Fruit fly (Drosophila melanogaster) whole organism, prepupa: ENCODE measurements around the gene CG7275.
A peak's percentile ranks its signal among the peaks of the same experiment; 100 is the strongest.

Source experiments
- Blimp-1 ChIP-seq: fragments of 200-800 bp; sonication (Bioruptor generic); optimal IDR thresholded peaks from 3 replicates; lab custom pipeline; 2017; ENCODE audit warnings: missing biosample characterization, missing genetic modification characterization, mild to moderate bottlenecking, moderate library complexity, missing genetic modification reagents
- CG10631 ChIP-seq: fragments of 200-800 bp; sonication (Bioruptor generic); optimal IDR thresholded peaks from 2 replicates; lab custom pipeline; 2016; ENCODE audit warnings: missing biosample characterization, missing genetic modification characterization
- CG10669 ChIP-seq: fragments of 200-800 bp; sonication (Bioruptor generic); optimal IDR thresholded peaks from 3 replicates; lab custom pipeline; 2018; ENCODE audit warnings: missing biosample characterization, mild to moderate bottlenecking, missing genetic modification characterization, moderate library complexity
- CG11294 ChIP-seq: fragments of 200-800 bp; sonication (Bioruptor generic); IDR thresholded peaks from 2 replicates; pipeline ENCODE4 v1.3.6; 2022; ENCODE audit warnings: missing biosample characterization, missing genetic modification characterization
- CG15336 ChIP-seq: fragments of 200-800 bp; sonication (Bioruptor generic); IDR thresholded peaks from 2 replicates; pipeline ENCODE4 v1.3.6; 2022; ENCODE audit warnings: missing biosample characterization, missing genetic modification characterization
- CG1621 ChIP-seq: fragments of 200-800 bp; sonication (Bioruptor generic); optimal IDR thresholded peaks from 3 replicates; lab custom pipeline; 2018; ENCODE audit warnings: missing biosample characterization, mild to moderate bottlenecking, missing genetic modification characterization
- CG16779 ChIP-seq: fragments of 200-800 bp; sonication (Bioruptor generic); optimal IDR thresholded peaks from 3 replicates; lab custom pipeline; 2017; ENCODE audit warnings: missing biosample characterization, mild to moderate bottlenecking, missing genetic modification characterization
- CG3032 ChIP-seq: fragments of 200-800 bp; optimal IDR thresholded peaks from 2 replicates; lab custom pipeline; 2019; ENCODE audit warnings: missing biosample characterization, mild to moderate bottlenecking, missing genetic modification characterization, moderate library complexity
- CG31627 ChIP-seq: fragments of 200-800 bp; sonication (Bioruptor generic); optimal IDR thresholded peaks from 3 replicates; lab custom pipeline; 2016; ENCODE audit warnings: missing biosample characterization, missing genetic modification characterization
- CG3919 ChIP-seq: fragments of 200-800 bp; sonication (Bioruptor generic); optimal IDR thresholded peaks from 3 replicates; lab custom pipeline; 2016; ENCODE audit warnings: missing biosample characterization, missing genetic modification characterization
- CG6163 ChIP-seq: fragments of 200-800 bp; sonication (Bioruptor generic); IDR thresholded peaks from 3 replicates; pipeline ENCODE4 v1.3.6; 2022; ENCODE audit warnings: missing biosample characterization, missing genetic modification characterization
- CG6276 ChIP-seq: fragments of 200-800 bp; sonication (Bioruptor generic); optimal IDR thresholded peaks from 2 replicates; lab custom pipeline; 2017; ENCODE audit warnings: missing biosample characterization, mild to moderate bottlenecking, missing genetic modification characterization
- CG6792 ChIP-seq: fragments of 200-800 bp; sonication (Bioruptor generic); optimal IDR thresholded peaks from 3 replicates; lab custom pipeline; 2016; ENCODE audit warnings: missing biosample characterization, missing genetic modification characterization
- CG6808 ChIP-seq: fragments of 200-800 bp; sonication (Bioruptor generic); optimal IDR thresholded peaks from 3 replicates; lab custom pipeline; 2017; ENCODE audit warnings: missing biosample characterization, missing genetic modification characterization, mild to moderate bottlenecking, moderate library complexity, missing genetic modification reagents
- CG7368 ChIP-seq: fragments of 200-800 bp; sonication (Bioruptor generic); optimal IDR thresholded peaks from 3 replicates; lab custom pipeline; 2016; ENCODE audit warnings: missing biosample characterization, missing genetic modification characterization
- CG8632 ChIP-seq: fragments of 200-800 bp; sonication (Bioruptor generic); optimal IDR thresholded peaks from 3 replicates; lab custom pipeline; 2016; ENCODE audit warnings: missing biosample characterization, missing genetic modification characterization
- CG9139 ChIP-seq: fragments of 200-800 bp; sonication (Bioruptor generic); optimal IDR thresholded peaks from 3 replicates; lab custom pipeline; 2017; ENCODE audit warnings: missing biosample characterization, mild to moderate bottlenecking, missing genetic modification characterization
- Eip75B ChIP-seq: fragments of 200-800 bp; sonication (Bioruptor generic); optimal IDR thresholded peaks from 3 replicates; lab custom pipeline; 2016; ENCODE audit warnings: missing biosample characterization, missing genetic modification characterization
- Eip78C ChIP-seq: fragments of 200-800 bp; sonication (Bioruptor generic); peaks from one replicate; lab custom pipeline; 2016; ENCODE audit warnings: missing biosample characterization, missing genetic modification characterization
- Eip93F ChIP-seq: fragments of 200-800 bp; sonication (Bioruptor generic); optimal IDR thresholded peaks from 2 replicates; lab custom pipeline; 2016; ENCODE audit warnings: missing biosample characterization, mild to moderate bottlenecking, missing genetic modification characterization
- Ets21C ChIP-seq: fragments of 200-800 bp; sonication (Bioruptor generic); optimal IDR thresholded peaks from 3 replicates; lab custom pipeline; 2016; ENCODE audit warnings: missing biosample characterization, missing genetic modification characterization
- Hr39 ChIP-seq: fragments of 200-800 bp; sonication (Bioruptor generic); optimal IDR thresholded peaks from 2 replicates; lab custom pipeline; 2016; ENCODE audit warnings: missing biosample characterization, missing genetic modification characterization
- Met ChIP-seq: fragments of 200-800 bp; sonication (Bioruptor generic); optimal IDR thresholded peaks from 3 replicates; lab custom pipeline; 2016; ENCODE audit warnings: missing biosample characterization, missing genetic modification characterization
- OdsH ChIP-seq: fragments of 200-800 bp; sonication (Bioruptor generic); optimal IDR thresholded peaks from 3 replicates; lab custom pipeline; 2016; ENCODE audit warnings: missing biosample characterization, missing genetic modification characterization
- Smox ChIP-seq: fragments of 200-800 bp; sonication (Bioruptor generic); optimal IDR thresholded peaks from 3 replicates; lab custom pipeline; 2016; ENCODE audit warnings: missing biosample characterization, missing genetic modification characterization
- Sox14 ChIP-seq: fragments of 200-800 bp; sonication (Bioruptor generic); optimal IDR thresholded peaks from 3 replicates; lab custom pipeline; 2016; ENCODE audit warnings: missing biosample characterization, missing genetic modification characterization
- acj6 ChIP-seq: fragments of 200-800 bp; sonication (Bioruptor generic); optimal IDR thresholded peaks from 3 replicates; lab custom pipeline; 2016; ENCODE audit warnings: missing biosample characterization, missing genetic modification characterization
- eg ChIP-seq: fragments of 200-800 bp; sonication (Bioruptor generic); IDR thresholded peaks from 3 replicates; pipeline ENCODE4 v1.3.6; 2022; ENCODE audit warnings: missing biosample characterization, missing genetic modification characterization
- fd59A ChIP-seq: fragments of 200-800 bp; sonication (Bioruptor generic); optimal IDR thresholded peaks from 2 replicates; lab custom pipeline; 2017; ENCODE audit warnings: missing biosample characterization, mild to moderate bottlenecking, missing genetic modification characterization, missing genetic modification reagents
- fkh ChIP-seq: fragments of 200-800 bp; sonication (Bioruptor generic); optimal IDR thresholded peaks from 3 replicates; lab custom pipeline; 2017; ENCODE audit warnings: missing biosample characterization, mild to moderate bottlenecking, missing genetic modification characterization, moderate library complexity
- salr ChIP-seq, 2 experiments: fragments of 200-800 bp; sonication (Bioruptor generic); optimal IDR thresholded peaks; 3 replicates each; lab custom pipeline; 2016 to 2018; ENCODE audit warnings: missing biosample characterization in 2 of 2, missing genetic modification characterization in 2 of 2, mild to moderate bottlenecking in 1 of 2
- spab ChIP-seq: fragments of 200-800 bp; sonication (Bioruptor generic); optimal IDR thresholded peaks from 2 replicates; lab custom pipeline; 2017; ENCODE audit warnings: missing biosample characterization, mild to moderate bottlenecking, missing genetic modification characterization, missing genetic modification reagents
- svp ChIP-seq: fragments of 200-800 bp; sonication (Bioruptor generic); peaks from one replicate; lab custom pipeline; 2016; ENCODE audit warnings: missing biosample characterization, missing genetic modification characterization
- topi ChIP-seq: fragments of 200-800 bp; sonication (Bioruptor generic); optimal IDR thresholded peaks from 3 replicates; lab custom pipeline; 2016; ENCODE audit warnings: missing biosample characterization, missing genetic modification characterization
- vri ChIP-seq: fragments of 200-800 bp; sonication (Bioruptor generic); optimal IDR thresholded peaks from 3 replicates; lab custom pipeline; 2016; ENCODE audit warnings: missing biosample characterization, mild to moderate bottlenecking, missing genetic modification characterization

Gene CG7275

DNA sequence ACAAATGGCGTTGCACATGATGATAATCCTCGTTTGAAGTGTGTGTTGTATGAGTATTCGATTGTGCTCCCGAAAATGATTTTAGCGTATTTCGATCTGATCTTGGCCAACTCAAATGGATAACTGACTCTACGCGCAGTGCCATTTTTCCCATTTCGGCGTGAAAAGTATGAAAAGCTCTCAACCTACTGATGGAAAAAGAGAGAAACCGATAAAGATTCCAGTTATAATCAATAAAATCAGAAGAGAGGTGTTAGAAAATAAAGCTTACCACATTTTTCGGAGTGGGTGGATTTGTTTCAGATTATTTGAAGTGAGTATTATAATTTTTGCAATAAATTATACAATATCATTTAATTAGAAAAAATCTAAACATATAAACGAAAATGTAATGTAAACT, 20.7 kb downstream of the CG7275 start, which contains the start of gene mex1:
mex1 (minus strand) TSS at position 101 of the 400 bp plus-strand sequence.
- no peak for TF ChIP-seq CG6808 (GFP tag; lab: Kevin White, UChicago)
- no peak for TF ChIP-seq CG6792 (GFP tag; lab: Kevin White, UChicago)
- TF ChIP-seq CG11294 (GFP tag; lab: Robert Waterston, UW) = no peak
- TF ChIP-seq Smox (GFP tag; lab: Kevin White, UChicago) = no peak
- TF ChIP-seq Ets21C (GFP tag; lab: Kevin White, UChicago) = no peak
- no peak for TF ChIP-seq Blimp-1 (GFP tag; lab: Kevin White, UChicago)
- TF ChIP-seq Eip78C = no peak
- TF ChIP-seq CG7368 (GFP tag; lab: Kevin White, UChicago) = no peak
- no peak for TF ChIP-seq Eip75B (GFP tag; lab: Kevin White, UChicago)
- no peak for TF ChIP-seq CG3919 (GFP tag; lab: Kevin White, UChicago)

DNA sequence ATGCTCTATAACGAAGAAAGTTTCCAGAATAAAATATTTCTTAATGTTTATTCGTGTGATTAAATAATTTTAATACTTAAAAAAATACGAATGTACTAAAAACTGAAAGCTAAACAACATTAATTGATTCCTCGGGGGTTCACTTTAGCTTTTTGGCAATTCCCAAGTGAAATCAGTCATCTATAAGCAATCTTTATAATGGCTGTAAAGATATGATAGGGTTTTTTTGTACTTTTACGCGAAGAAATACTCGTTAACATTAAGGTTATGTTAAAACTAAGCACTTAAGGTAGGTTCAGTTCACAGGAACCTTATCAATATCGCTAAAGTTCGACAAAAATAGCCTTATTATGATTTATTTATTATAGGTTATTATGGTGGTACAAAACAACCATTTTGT, 21.2 kb downstream of the CG7275 start:
- TF ChIP-seq CG6163 = no peak
- no peak for TF ChIP-seq Sox14 (GFP tag; lab: Kevin White, UChicago)
- no peak for TF ChIP-seq CG10631 (GFP tag; lab: Kevin White, UChicago)
- no peak for TF ChIP-seq CG6792 (GFP tag; lab: Kevin White, UChicago)
- TF ChIP-seq salr (GFP tag; optimal IDR thresholded peaks at IDR 0.05; lab: Kevin White, UChicago) = no peak
- TF ChIP-seq spab = no peak
- TF ChIP-seq topi = no peak
- no peak for TF ChIP-seq fd59A
- TF ChIP-seq svp (GFP tag; lab: Kevin White, UChicago) = no peak

DNA sequence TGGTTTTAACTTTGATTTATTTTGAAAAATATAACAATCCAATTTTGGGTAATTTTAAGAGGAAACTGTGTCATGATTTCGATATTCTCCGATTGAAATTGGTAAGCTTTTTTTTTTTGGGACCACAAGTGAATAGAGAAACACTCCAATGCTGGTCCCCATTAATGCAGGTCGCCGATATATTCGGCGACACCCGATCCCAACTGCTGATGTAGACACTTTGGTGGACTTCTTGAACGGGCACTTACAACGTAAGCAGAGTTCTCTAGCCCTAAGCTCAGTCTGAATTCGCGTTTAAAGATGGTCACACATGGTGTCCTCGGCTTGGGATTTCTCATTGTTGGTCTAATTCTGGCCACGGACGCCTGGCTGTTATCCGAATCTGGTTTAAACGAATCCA, 21.6 kb downstream of the CG7275 start, which contains the start of gene yellow-k:
yellow-k (plus strand) TSS at position 301 of the 400 bp plus-strand sequence.
- TF ChIP-seq fkh (GFP tag; lab: Kevin White, UChicago) = no peak

DNA sequence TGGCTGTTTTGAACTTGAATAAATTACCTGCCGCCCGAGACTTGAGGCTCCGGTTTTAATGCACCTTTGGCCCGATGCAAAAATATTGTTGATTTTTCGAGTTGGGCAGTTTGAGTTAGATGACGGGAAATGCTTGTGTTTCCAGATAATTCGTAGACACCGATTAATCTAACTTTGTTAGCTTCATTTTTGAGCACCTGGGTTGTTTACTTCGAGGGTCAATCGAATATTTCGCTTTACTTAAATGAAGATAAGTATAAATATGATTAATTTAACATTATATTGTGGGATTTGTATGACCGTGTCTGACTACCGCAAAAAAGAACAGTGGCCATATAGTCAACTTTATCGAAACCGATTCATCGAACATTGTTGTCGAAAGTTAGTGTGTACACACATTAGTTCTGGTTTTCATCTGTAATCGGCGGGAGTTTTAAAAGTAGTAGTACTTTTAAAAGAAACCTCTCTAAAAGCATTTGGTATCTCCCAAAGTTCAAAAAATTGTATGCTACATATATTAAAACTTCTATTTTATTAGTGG, 25.1 kb downstream of the CG7275 start, which contains the start of gene CG7945:
CG7945 (minus strand) TSS at position 332 of the 541 bp plus-strand sequence.
- TF ChIP-seq CG9139 (no peak), Hr39 (no peak), spab (no peak), CG16779 (tag; lab: Kevin White, UChicago) (no peak), vri (peak; percentile 24), Ets21C (GFP tag; lab: Kevin White, UChicago) (no peak), fkh (GFP tag; lab: Kevin White, UChicago) (peak; percentile 3), CG6276 (GFP tag; lab: Kevin White, UChicago) (no peak), CG31627 (GFP tag; lab: Kevin White, UChicago) (no peak), Eip93F (GFP tag; lab: Kevin White, UChicago) (peak; percentile 7), Met (GFP tag; lab: Kevin White, UChicago) (no peak)

DNA sequence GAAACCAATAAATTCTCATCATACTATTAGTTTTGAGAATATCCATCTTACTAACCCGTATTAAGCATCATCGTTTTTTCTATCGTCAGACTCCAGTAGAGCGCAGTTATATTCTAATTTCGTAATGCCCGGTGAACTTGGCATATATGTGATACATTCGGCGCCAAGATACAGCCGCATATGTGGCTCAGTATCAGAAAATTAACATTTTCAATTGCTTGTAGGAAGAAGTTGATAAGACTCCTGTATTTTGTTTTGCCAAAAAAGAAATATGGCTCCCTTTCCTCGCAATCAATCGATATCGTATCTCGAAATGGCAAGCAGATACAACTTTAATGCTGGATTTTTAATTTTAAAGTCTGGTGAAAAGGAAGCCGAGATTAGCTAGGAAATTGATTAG, 26.4 kb downstream of the CG7275 start, which contains the start of gene CG33986:
CG33986 (minus strand) TSS at position 101 of the 400 bp plus-strand sequence.
- TF ChIP-seq spab = no peak
- no peak for TF ChIP-seq CG3032 (tag; lab: Kevin White, UChicago)
- TF ChIP-seq Eip93F (GFP tag; lab: Kevin White, UChicago) = no peak
- no peak for TF ChIP-seq CG6163

DNA sequence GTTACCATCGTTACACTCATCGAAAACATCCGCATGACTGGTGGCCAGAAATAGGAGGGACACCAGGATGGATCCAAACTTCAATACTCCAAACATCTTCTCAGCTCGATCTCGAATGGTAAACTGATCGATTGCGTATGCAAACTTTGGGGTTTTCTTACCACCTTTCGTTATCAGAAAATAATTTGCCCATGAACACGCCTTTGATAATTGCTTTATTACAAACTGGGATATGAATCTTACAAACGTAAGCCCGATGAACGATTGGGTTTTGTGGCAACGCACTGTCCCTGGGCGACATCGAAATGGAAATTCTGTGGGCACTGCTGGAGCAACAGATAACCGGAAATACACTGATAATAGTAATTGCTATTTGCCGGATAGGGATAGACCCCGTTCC, 28.0 kb downstream of the CG7275 start, which contains the start of gene CG33985:
CG33985 (minus strand) TSS at position 101 of the 400 bp plus-strand sequence.
- TF ChIP-seq vri = no peak
- no peak for TF ChIP-seq CG6792 (GFP tag; lab: Kevin White, UChicago)
- TF ChIP-seq CG1621 (tag; lab: Kevin White, UChicago) = no peak
- no peak for TF ChIP-seq acj6 (GFP tag; lab: Kevin White, UChicago)
- TF ChIP-seq svp (GFP tag; lab: Kevin White, UChicago) = no peak
- no peak for TF ChIP-seq CG15336 (GFP tag; lab: Robert Waterston, UW)
- no peak for TF ChIP-seq CG9139
- no peak for TF ChIP-seq Sox14 (GFP tag; lab: Kevin White, UChicago)
- TF ChIP-seq OdsH (GFP tag; lab: Kevin White, UChicago) = no peak
- TF ChIP-seq CG10669 (GFP tag; lab: Kevin White, UChicago) = no peak
- no peak for TF ChIP-seq CG8632 (GFP tag; lab: Kevin White, UChicago)
- no peak for TF ChIP-seq eg (GFP tag; lab: Robert Waterston, UW)
- no peak for TF ChIP-seq spab
